Fruit fly (Drosophila melanogaster): ENCODE results near the gene Reph.

DNA sequence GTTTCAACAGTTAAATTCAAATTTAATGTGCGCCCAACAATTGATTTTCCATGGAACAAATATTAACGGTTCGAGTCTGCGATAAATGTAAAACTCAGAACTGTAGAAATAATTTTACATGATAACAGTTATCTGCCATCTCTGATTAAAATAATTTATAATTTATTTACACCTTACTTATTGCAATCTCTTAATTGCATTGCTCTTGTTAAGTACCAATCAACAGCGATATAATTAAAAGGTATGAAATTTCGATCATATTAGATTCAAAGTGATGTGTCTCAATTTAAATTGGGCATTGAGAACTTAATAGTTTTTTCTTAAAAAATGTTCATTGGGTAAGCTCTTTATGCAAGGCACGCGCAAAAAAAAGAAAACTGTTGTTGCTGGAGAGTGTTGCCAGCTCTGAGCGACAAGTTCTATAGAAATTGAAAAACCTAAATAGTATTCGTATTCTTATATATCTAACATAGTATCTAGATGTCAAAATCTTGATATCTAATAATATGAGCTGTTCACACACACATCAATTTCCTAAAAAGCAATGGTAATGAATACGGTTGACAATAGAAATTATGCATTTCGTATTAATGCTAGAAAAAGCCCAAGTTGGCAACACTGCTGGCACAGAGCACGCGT is 408 bp upstream of the Reph start:
- TF ChIP-seq insv (optimal IDR thresholded peaks at IDR 0.05), result no peak
- no peak for TF ChIP-seq Myc (optimal IDR thresholded peaks at IDR 0.05)
- no peak for TF ChIP-seq psq (optimal IDR thresholded peaks at IDR 0.05)
- TF ChIP-seq h (optimal IDR thresholded peaks at IDR 0.05), result no peak
- TF ChIP-seq ttk (optimal IDR thresholded peaks at IDR 0.05), result no peak
- no peak for TF ChIP-seq Sin3A (optimal IDR thresholded peaks at IDR 0.05)
